Fruit fly (Drosophila melanogaster): Measurements from ENCODE around the gene CG34281.

DNA sequence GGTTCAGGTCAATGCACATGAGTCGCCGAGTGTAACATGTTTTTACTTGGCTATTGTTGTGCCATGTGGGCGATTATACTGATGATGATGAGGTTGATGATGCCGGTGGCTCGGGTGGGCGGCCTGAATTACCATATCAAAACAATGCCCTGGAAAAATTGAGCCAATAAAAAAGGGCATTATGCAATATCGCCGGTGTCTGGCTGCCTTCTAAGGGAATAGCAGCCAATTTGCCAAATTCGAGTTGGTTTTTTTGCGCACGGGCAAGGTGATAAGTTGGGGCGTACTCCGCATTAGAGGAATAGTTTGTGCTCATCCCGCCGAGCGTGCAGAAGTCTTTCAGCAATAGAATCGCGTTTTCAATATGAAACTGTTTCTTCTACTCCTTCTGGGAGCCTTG is 3.6 kb upstream of the CG34281 start, which contains the start of gene CG14329:
- TF ChIP-seq Myc (optimal IDR thresholded peaks at IDR 0.05), result no peak
- TF ChIP-seq h (optimal IDR thresholded peaks at IDR 0.05), result no peak
- no peak for TF ChIP-seq Sin3A (optimal IDR thresholded peaks at IDR 0.05)
- TF ChIP-seq ttk (optimal IDR thresholded peaks at IDR 0.05), result no peak
- no peak for TF ChIP-seq psq (optimal IDR thresholded peaks at IDR 0.05)
- TF ChIP-seq insv (optimal IDR thresholded peaks at IDR 0.05), result no peak

All from Kc167 (cell line).